Worm (Caenorhabditis elegans): ENCODE data around the gene T19D12.6.

- no peak for TF ChIP-seq W03F9.2 (tag; optimal IDR thresholded peaks at IDR 0.05)
- no peak for TF ChIP-seq him-1 (tag; optimal IDR thresholded peaks at IDR 0.05)
- no peak for TF ChIP-seq dao-5 (tag; optimal IDR thresholded peaks at IDR 0.05)
Observed at ce11 chrII:6628397-6628796, 14.5 kb downstream of the T19D12.6 start.

All from whole organism, L4/young adult.